Fruit fly (Drosophila melanogaster): Measurements from ENCODE around the gene CG31546.

CG31546 gene

DNA sequence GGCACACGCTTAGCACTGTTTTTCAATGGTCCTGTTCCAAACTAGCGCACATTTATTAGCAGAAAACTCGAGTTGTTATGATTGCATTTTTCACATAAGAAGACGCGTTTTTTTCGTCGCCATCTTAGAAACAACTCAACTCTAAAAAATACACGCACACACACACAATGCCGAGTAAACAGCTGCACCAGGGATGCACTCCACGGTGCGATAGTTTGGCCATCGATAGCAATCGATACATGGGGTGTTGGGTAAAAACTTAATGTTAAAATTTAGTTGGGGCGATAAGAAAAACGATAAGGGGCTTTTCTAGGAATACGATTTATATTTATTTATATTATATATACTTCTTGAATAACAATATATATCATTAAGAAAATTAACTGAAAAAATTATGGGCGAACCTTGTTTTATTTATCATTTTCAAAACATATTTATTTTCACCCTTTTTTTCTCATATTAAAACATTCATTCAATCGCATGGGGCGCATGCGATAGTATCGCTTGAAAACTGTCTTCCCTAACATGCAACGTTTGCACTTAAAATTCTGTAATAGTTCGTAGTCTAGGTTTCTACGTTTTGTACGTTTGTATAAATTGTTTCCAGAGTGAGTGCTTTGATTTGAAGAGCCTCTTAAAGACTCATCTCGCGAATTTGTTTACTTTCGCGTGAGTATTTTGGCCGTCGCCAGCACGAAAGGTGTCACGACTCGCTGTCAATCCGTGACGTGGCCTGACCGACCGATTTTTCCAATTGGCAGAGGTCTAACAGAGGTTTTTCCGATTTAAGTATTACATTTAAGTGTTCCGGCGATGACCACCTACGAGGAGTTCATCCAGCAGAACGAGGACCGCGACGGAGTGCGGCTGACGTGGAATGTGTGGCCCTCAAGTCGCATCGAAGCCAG, 13.4 kb upstream of the CG31546 start, which contains the start of the genes MTA1-like and Sec23 (continued):
- TF ChIP-seq HLH54F (GFP tag; optimal IDR thresholded peaks at IDR 0.05) (peak; percentile 38), gsb (GFP tag; IDR thresholded peaks at IDR 0.05) (no peak), unc-4 (GFP tag; IDR thresholded peaks at IDR 0.05; ENCODE audit: partially characterized antibody) (peak; percentile 92), crol (GFP tag; IDR thresholded peaks at IDR 0.05) (no peak), CG12659 (GFP tag; optimal IDR thresholded peaks at IDR 0.05) (peak; percentile 87), Mes4 (GFP tag; optimal IDR thresholded peaks at IDR 0.05) (no peak), pum (GFP tag; optimal IDR thresholded peaks at IDR 0.05) (no peak), psq (GFP tag; optimal IDR thresholded peaks at IDR 0.05) (no peak), Trl (optimal IDR thresholded peaks at IDR 0.05) (no peak), Trl (GFP tag; optimal IDR thresholded peaks at IDR 0.05) (peak; percentile 14), MTF-1 (GFP tag; optimal IDR thresholded peaks at IDR 0.05; ENCODE audit: borderline replicate concordance) (no peak), peb (GFP tag; IDR thresholded peaks at IDR 0.05) (no peak), Rx (GFP tag; IDR thresholded peaks at IDR 0.05) (no peak), slp2 (GFP tag; optimal IDR thresholded peaks at IDR 0.05) (no peak), CG14441 (GFP tag; IDR thresholded peaks at IDR 0.05) (peak; percentile 25; the same call in 1 of the 2 replicates), fru (optimal IDR thresholded peaks at IDR 0.05) (no peak), BtbVII (GFP tag; optimal IDR thresholded peaks at IDR 0.05) (no peak), slbo (GFP tag; IDR thresholded peaks at IDR 0.05) (peak; percentile 72), luna (GFP tag; optimal IDR thresholded peaks at IDR 0.05) (no peak), NfI (GFP tag; optimal IDR thresholded peaks at IDR 0.05) (peak; percentile 33), CG9437 (GFP tag; optimal IDR thresholded peaks at IDR 0.05) (peak; percentile 75), CG14710 (tag; optimal IDR thresholded peaks at IDR 0.05) (peak; percentile 85), fd3F (GFP tag; optimal IDR thresholded peaks at IDR 0.05) (no peak), so (GFP tag; IDR thresholded peaks at IDR 0.05) (no peak), ap (GFP tag; IDR thresholded peaks at IDR 0.05) (no peak), al (GFP tag; IDR thresholded peaks at IDR 0.05) (peak; percentile 54), CG8924 (tag; optimal IDR thresholded peaks at IDR 0.05) (peak; percentile 71), CG15479 (GFP tag; optimal IDR thresholded peaks at IDR 0.05) (no peak), pb (GFP tag; optimal IDR thresholded peaks at IDR 0.05) (no peak), CG13287 (GFP tag; IDR thresholded peaks at IDR 0.05; ENCODE audit: partially characterized antibody) (peak; percentile 90), Fer3 (tag; optimal IDR thresholded peaks at IDR 0.05) (peak; percentile 8), lbe (GFP tag; optimal IDR thresholded peaks at IDR 0.05) (peak; percentile 54), CG5245 (GFP tag; optimal IDR thresholded peaks at IDR 0.05) (no peak), CG10431 (GFP tag; optimal IDR thresholded peaks at IDR 0.05) (peak; percentile 57), pros (GFP tag; optimal IDR thresholded peaks at IDR 0.05) (peak; percentile 97), vnd (GFP tag; IDR thresholded peaks at IDR 0.05; ENCODE audit: partially characterized antibody) (peak; percentile 95), ftz-f1 (GFP tag; optimal IDR thresholded peaks at IDR 0.05) (no peak), CG4730 (GFP tag; IDR thresholded peaks at IDR 0.05) (no peak), CG17361 (GFP tag; IDR thresholded peaks at IDR 0.05) (peak; percentile 86), H15 (GFP tag; IDR thresholded peaks at IDR 0.05) (peak; percentile 17; the same call in 1 of the 3 replicates), Blimp-1 (GFP tag; optimal IDR thresholded peaks at IDR 0.05) (no peak), zfh1 (GFP tag; IDR thresholded peaks at IDR 0.05) (0 out of 3 replicates have a peak, but pooled peaks have one; percentile 27), CG17328 (GFP tag; IDR thresholded peaks at IDR 0.05) (no peak), CG18764 (GFP tag; optimal IDR thresholded peaks at IDR 0.05) (peak; percentile 36), CG8944 (GFP tag; optimal IDR thresholded peaks at IDR 0.05) (no peak), Kr (GFP tag; optimal IDR thresholded peaks at IDR 0.05) (peak; percentile 21), en (GFP tag; optimal IDR thresholded peaks at IDR 0.05) (no peak), CG9727 (GFP tag; optimal IDR thresholded peaks at IDR 0.05) (peak; percentile 74), h (optimal IDR thresholded peaks at IDR 0.05) (no peak), Gsc (GFP tag; IDR thresholded peaks at IDR 0.05) (no peak), MBD-R2 (GFP tag; IDR thresholded peaks at IDR 0.05) (peak; percentile 22; the same call in 1 of the 2 replicates)
